Fruit fly (Drosophila melanogaster) whole organism, embryonic: Measurements from ENCODE around the gene CG5262.

Source experiments
- ATbp ChIP-seq: fragments of 200-800 bp; sonication (Bioruptor generic); optimal IDR thresholded peaks from 2 replicates; lab custom pipeline; 2017; ENCODE audit warnings: missing biosample characterization, mild to moderate bottlenecking, missing genetic modification characterization, missing genetic modification reagents
- BEAF-32 ChIP-seq: fragments of 200-800 bp; sonication (Bioruptor generic); optimal IDR thresholded peaks from 3 replicates; lab custom pipeline; 2017; ENCODE audit warnings: missing biosample characterization, missing genetic modification characterization, mild to moderate bottlenecking, moderate library complexity, missing genetic modification reagents
- CG10274 ChIP-seq: fragments of 200-800 bp; sonication (Bioruptor generic); optimal IDR thresholded peaks from 3 replicates; lab custom pipeline; 2017; ENCODE audit warnings: missing biosample characterization, mild to moderate bottlenecking, missing genetic modification characterization
- CG10462 ChIP-seq: fragments of 200-800 bp; sonication (Bioruptor generic); optimal IDR thresholded peaks from 2 replicates; lab custom pipeline; 2016; ENCODE audit warnings: missing biosample characterization, missing genetic modification characterization
- CG10565 ChIP-seq: fragments of 200-800 bp; sonication (Bioruptor generic); optimal IDR thresholded peaks from 3 replicates; lab custom pipeline; 2016; ENCODE audit warnings: missing biosample characterization, mild to moderate bottlenecking, missing genetic modification characterization
- CG12391 ChIP-seq: fragments of 200-800 bp; sonication (Bioruptor generic); optimal IDR thresholded peaks from 3 replicates; lab custom pipeline; 2018; ENCODE audit warnings: missing biosample characterization, mild to moderate bottlenecking, missing genetic modification characterization, moderate library complexity
- CG13123 ChIP-seq: fragments of 200-800 bp; sonication (Bioruptor generic); optimal IDR thresholded peaks from 2 replicates; lab custom pipeline; 2016; ENCODE audit warnings: missing biosample characterization, missing genetic modification characterization
- CG1529 ChIP-seq: fragments of 200-800 bp; sonication (Bioruptor generic); optimal IDR thresholded peaks from 3 replicates; lab custom pipeline; 2018; ENCODE audit warnings: missing biosample characterization, missing genetic modification characterization
- CG15479 ChIP-seq: fragments of 200-800 bp; sonication (Bioruptor generic); optimal IDR thresholded peaks from 3 replicates; lab custom pipeline; 2019; ENCODE audit warnings: missing biosample characterization, mild to moderate bottlenecking, missing genetic modification characterization, moderate library complexity
- CG16815 ChIP-seq: fragments of 200-800 bp; sonication (Bioruptor generic); optimal IDR thresholded peaks from 3 replicates; lab custom pipeline; 2017; ENCODE audit warnings: missing biosample characterization, mild to moderate bottlenecking, missing genetic modification characterization
- CG18599 ChIP-seq: fragments of 200-800 bp; sonication (Bioruptor generic); optimal IDR thresholded peaks from 3 replicates; lab custom pipeline; 2017; ENCODE audit warnings: missing biosample characterization, missing genetic modification characterization, mild to moderate bottlenecking, moderate library complexity, missing genetic modification reagents
- CG2120 ChIP-seq: fragments of 200-800 bp; sonication (Bioruptor generic); optimal IDR thresholded peaks from 3 replicates; lab custom pipeline; 2016; ENCODE audit warnings: missing biosample characterization, missing genetic modification characterization
- CG2202 ChIP-seq: fragments of 200-800 bp; sonication (Bioruptor generic); optimal IDR thresholded peaks from 2 replicates; lab custom pipeline; 2018; ENCODE audit warnings: missing biosample characterization, mild to moderate bottlenecking, missing genetic modification characterization
- CG2889 ChIP-seq: fragments of 200-800 bp; sonication (Bioruptor generic); IDR thresholded peaks from 3 replicates; pipeline ENCODE4 v1.3.6; 2022; ENCODE audit warnings: missing biosample characterization, missing genetic modification characterization
- CG31441 ChIP-seq: fragments of 200-800 bp; sonication (Bioruptor generic); IDR thresholded peaks from 2 replicates; pipeline ENCODE4 v1.3.6; 2022; ENCODE audit warnings: missing biosample characterization, missing genetic modification characterization
- CG32772 ChIP-seq: fragments of 200-800 bp; sonication (Bioruptor generic); IDR thresholded peaks from 2 replicates; pipeline ENCODE4 v1.3.6; 2022; ENCODE audit warnings: missing biosample characterization, missing genetic modification characterization
- CG4617 ChIP-seq: fragments of 200-800 bp; sonication (Bioruptor generic); optimal IDR thresholded peaks from 3 replicates; lab custom pipeline; 2016; ENCODE audit warnings: missing biosample characterization, missing genetic modification characterization, borderline replicate concordance
- CG5953 ChIP-seq: fragments of 200-800 bp; sonication (Bioruptor generic); IDR thresholded peaks from 2 replicates; pipeline ENCODE4 v1.3.6; 2022; ENCODE audit warnings: missing biosample characterization, missing genetic modification characterization
- CG6254 ChIP-seq: fragments of 200-800 bp; sonication (Bioruptor generic); optimal IDR thresholded peaks from 3 replicates; lab custom pipeline; 2017; ENCODE audit warnings: mild to moderate bottlenecking, missing biosample characterization, missing genetic modification reagents, missing genetic modification characterization
- CG6654 ChIP-seq: fragments of 200-800 bp; sonication (Bioruptor generic); optimal IDR thresholded peaks from 2 replicates; lab custom pipeline; 2017; ENCODE audit warnings: missing biosample characterization, mild to moderate bottlenecking, missing genetic modification characterization
- CG6689 ChIP-seq: fragments of 200-800 bp; sonication (Bioruptor generic); IDR thresholded peaks from 2 replicates; pipeline ENCODE4 v1.3.6; 2022; ENCODE audit warnings: missing biosample characterization, missing genetic modification characterization
- CG8089 ChIP-seq: fragments of 200-800 bp; sonication (Bioruptor generic); optimal IDR thresholded peaks from 3 replicates; lab custom pipeline; 2016; ENCODE audit warnings: missing biosample characterization, missing genetic modification characterization
- CHES-1-like ChIP-seq: fragments of 200-800 bp; sonication (Bioruptor generic); optimal IDR thresholded peaks from 2 replicates; lab custom pipeline; 2016; ENCODE audit warnings: missing biosample characterization, missing genetic modification characterization
- Chrac-16 ChIP-seq: fragments of 200-800 bp; sonication (Bioruptor generic); optimal IDR thresholded peaks from 3 replicates; lab custom pipeline; 2016; ENCODE audit warnings: missing biosample characterization, missing genetic modification characterization
- Dad ChIP-seq: fragments of 200-800 bp; sonication (Bioruptor generic); optimal IDR thresholded peaks from 3 replicates; lab custom pipeline; 2016; ENCODE audit warnings: missing biosample characterization, missing genetic modification characterization
- Deaf1 ChIP-seq: fragments of 200-800 bp; optimal IDR thresholded peaks from 3 replicates; lab custom pipeline; 2019; ENCODE audit warnings: missing biosample characterization, mild to moderate bottlenecking, missing genetic modification characterization, moderate library complexity
- Doc2 ChIP-seq: fragments of 200-800 bp; sonication (Bioruptor generic); IDR thresholded peaks from 2 replicates; pipeline ENCODE4 v1.3.6; 2022; ENCODE audit warnings: missing biosample characterization, missing genetic modification characterization
- E2f2 ChIP-seq: fragments of 200-800 bp; sonication (Bioruptor generic); IDR thresholded peaks from 2 replicates; pipeline ENCODE4 v1.3.6; 2022; ENCODE audit warnings: missing biosample characterization, missing genetic modification characterization
- Eip74EF ChIP-seq, 2 experiments: fragments of 200-800 bp in 1 of 2; fragments of >200 bp in 1 of 2; sonication (Bioruptor generic) in 1 of 2; optimal IDR thresholded peaks; 2 replicates each; lab custom pipeline; 2017 to 2019; ENCODE audit warnings: missing biosample characterization in 2 of 2, missing genetic modification characterization in 2 of 2, mild to moderate bottlenecking in 1 of 2, moderate library complexity in 1 of 2
- Elba2 ChIP-seq: fragments of 200-800 bp; sonication (Bioruptor generic); optimal IDR thresholded peaks from 3 replicates; lab custom pipeline; 2016; ENCODE audit warnings: missing biosample characterization, missing genetic modification characterization
- Fer3 ChIP-seq: fragments of 200-800 bp; sonication (Bioruptor generic); optimal IDR thresholded peaks from 2 replicates; lab custom pipeline; 2018; ENCODE audit warnings: missing biosample characterization, mild to moderate bottlenecking, missing genetic modification characterization, moderate library complexity
- HLHmδ ChIP-seq: fragments of 200-800 bp; sonication (Bioruptor generic); optimal IDR thresholded peaks from 2 replicates; lab custom pipeline; 2018; ENCODE audit warnings: missing biosample characterization, mild to moderate bottlenecking, missing genetic modification characterization, moderate library complexity
- MESR4 ChIP-seq: fragments of 200-800 bp; sonication (Bioruptor generic); optimal IDR thresholded peaks from 2 replicates; lab custom pipeline; 2018; ENCODE audit warnings: missing biosample characterization, mild to moderate bottlenecking, missing genetic modification characterization, moderate library complexity
- Ssrp ChIP-seq: fragments of 200-800 bp; sonication (Bioruptor generic); optimal IDR thresholded peaks from 2 replicates; lab custom pipeline; 2018; ENCODE audit warnings: missing biosample characterization, mild to moderate bottlenecking, missing genetic modification characterization, moderate library complexity
- cg ChIP-seq: fragments of 200-800 bp; sonication (Bioruptor generic); optimal IDR thresholded peaks from 3 replicates; lab custom pipeline; 2019; ENCODE audit warnings: missing biosample characterization, mild to moderate bottlenecking, missing genetic modification characterization, moderate library complexity
- chm ChIP-seq: fragments of 200-800 bp; sonication (Bioruptor generic); IDR thresholded peaks from 2 replicates; pipeline ENCODE4 v1.3.6; 2022; ENCODE audit warnings: missing biosample characterization, missing genetic modification characterization
- ci ChIP-seq: fragments of 200-800 bp; sonication (Bioruptor generic); IDR thresholded peaks from 3 replicates; pipeline ENCODE4 v1.3.6; 2022; ENCODE audit warnings: missing biosample characterization, missing genetic modification characterization
- dimm ChIP-seq: fragments of 200-800 bp; sonication (Bioruptor generic); IDR thresholded peaks from 2 replicates; pipeline ENCODE4 v1.3.6; 2022; ENCODE audit warnings: missing biosample characterization, missing genetic modification characterization
- dmrt11E ChIP-seq: fragments of 200-800 bp; sonication (Bioruptor generic); optimal IDR thresholded peaks from 3 replicates; lab custom pipeline; 2018; ENCODE audit warnings: missing biosample characterization, mild to moderate bottlenecking, missing genetic modification characterization, moderate library complexity
- ems ChIP-seq: fragments of 200-800 bp; sonication (Bioruptor generic); optimal IDR thresholded peaks from 3 replicates; lab custom pipeline; 2016; ENCODE audit warnings: missing biosample characterization, missing genetic modification characterization
- ewg ChIP-seq: fragments of 200-800 bp; sonication (Bioruptor generic); optimal IDR thresholded peaks from 3 replicates; lab custom pipeline; 2017; ENCODE audit warnings: mild to moderate bottlenecking, missing biosample characterization, missing genetic modification reagents, missing genetic modification characterization
- gsb ChIP-seq: fragments of 200-800 bp; sonication (Bioruptor generic); IDR thresholded peaks from 2 replicates; pipeline ENCODE4 v1.3.6; 2022; ENCODE audit warnings: missing biosample characterization, missing genetic modification characterization
- inv ChIP-seq: fragments of 200-800 bp; sonication (Bioruptor generic); IDR thresholded peaks from 2 replicates; pipeline ENCODE4 v1.3.6; 2022; ENCODE audit warnings: missing biosample characterization, missing genetic modification characterization; ENCODE audit not compliant: partially characterized antibody
- jing ChIP-seq: fragments of 200-800 bp; sonication (Bioruptor generic); optimal IDR thresholded peaks from 2 replicates; lab custom pipeline; 2018; ENCODE audit warnings: missing biosample characterization, mild to moderate bottlenecking, missing genetic modification characterization
- kah ChIP-seq: fragments of 200-800 bp; sonication (Bioruptor generic); optimal IDR thresholded peaks from 2 replicates; lab custom pipeline; 2018; ENCODE audit warnings: missing biosample characterization, mild to moderate bottlenecking, missing genetic modification characterization
- rib ChIP-seq: fragments of 200-800 bp; sonication (Bioruptor generic); IDR thresholded peaks from 2 replicates; pipeline ENCODE4 v1.3.6; 2022; ENCODE audit warnings: missing biosample characterization, missing genetic modification characterization
- salm ChIP-seq: fragments of 200-800 bp; sonication (Bioruptor generic); optimal IDR thresholded peaks from 2 replicates; lab custom pipeline; 2018; ENCODE audit warnings: missing biosample characterization, mild to moderate bottlenecking, missing genetic modification characterization
- sna ChIP-seq: fragments of 200-800 bp; sonication (Bioruptor generic); IDR thresholded peaks from 2 replicates; pipeline ENCODE4 v1.3.6; 2022; ENCODE audit warnings: missing biosample characterization, missing genetic modification characterization; ENCODE audit not compliant: partially characterized antibody
- tll ChIP-seq, 2 experiments: fragments of 200-800 bp in 1 of 2; fragments of >200 bp in 1 of 2; sonication (Bioruptor generic) in 1 of 2; optimal IDR thresholded peaks; 2 replicates each; lab custom pipeline; 2017 to 2019; ENCODE audit warnings: missing biosample characterization in 2 of 2, missing genetic modification characterization in 2 of 2, mild to moderate bottlenecking in 1 of 2, moderate library complexity in 1 of 2
- tx ChIP-seq: fragments of 200-800 bp; sonication (Bioruptor generic); optimal IDR thresholded peaks from 2 replicates; lab custom pipeline; 2016; ENCODE audit warnings: missing biosample characterization, missing genetic modification characterization
- zf30C ChIP-seq: fragments of 200-800 bp; sonication (Bioruptor generic); optimal IDR thresholded peaks from 3 replicates; lab custom pipeline; 2018; ENCODE audit warnings: missing biosample characterization, mild to moderate bottlenecking, missing genetic modification characterization

Gene CG5262

dm6 chr3L:20397770-20398169 is 32.5 kb downstream of the CG5262 start (continued):
- TF ChIP-seq zf30C (GFP tag; lab: Kevin White, UChicago) (no peak), ewg (no peak), jing (GFP tag; lab: Kevin White, UChicago) (no peak), CG15479 (no peak), ATbp (GFP tag; lab: Kevin White, UChicago) (no peak), Ssrp (tag; lab: Kevin White, UChicago) (no peak), dimm (GFP tag; lab: Robert Waterston, UW) (no peak), CG10565 (GFP tag; lab: Kevin White, UChicago) (no peak), CG18599 (no peak), tll (GFP tag; optimal IDR thresholded peaks at IDR 0.05; lab: Kevin White, UChicago) (no peak), salm (tag; lab: Kevin White, UChicago) (no peak), CG16815 (GFP tag; lab: Kevin White, UChicago) (no peak), CG2202 (tag; lab: Kevin White, UChicago) (no peak), cg (peak; percentile 2), CG6689 (GFP tag; lab: Robert Waterston, UW) (no peak), CG2120 (no peak), dmrt11E (tag; lab: Kevin White, UChicago) (no peak), gsb (GFP tag; lab: Robert Waterston, UW) (no peak), sna (GFP tag; lab: Robert Waterston, UW) (0 out of 2 replicates have a peak, but pooled peaks have one; percentile 37), CG8089 (no peak), Doc2 (no peak), CG5953 (no peak), kah (GFP tag; lab: Kevin White, UChicago) (no peak), chm (GFP tag; lab: Robert Waterston, UW) (peak; percentile 31; the same call in 1 of the 2 replicates), Elba2 (no peak), CG12391 (tag; lab: Kevin White, UChicago) (no peak), Deaf1 (tag; lab: Kevin White, UChicago) (no peak), Dad (no peak), MESR4 (GFP tag; lab: Kevin White, UChicago) (no peak), rib (GFP tag; lab: Robert Waterston, UW) (peak; percentile 58; the same call in 1 of the 2 replicates), CG6254 (GFP tag; lab: Kevin White, UChicago) (no peak), CG1529 (GFP tag; lab: Kevin White, UChicago) (no peak), Chrac-16 (GFP tag; lab: Kevin White, UChicago) (no peak), HLHmδ (no peak), tx (GFP tag; lab: Kevin White, UChicago) (no peak), CG10462 (GFP tag; lab: Kevin White, UChicago) (no peak), Fer3 (no peak), ci (GFP tag; lab: Robert Waterston, UW) (no peak), CG2889 (GFP tag; lab: Robert Waterston, UW) (no peak), CG10274 (GFP tag; lab: Kevin White, UChicago) (no peak), CG4617 (no peak), CG32772 (GFP tag; lab: Robert Waterston, UW) (no peak), CG31441 (no peak), ems (GFP tag; lab: Kevin White, UChicago) (no peak), CHES-1-like (GFP tag; lab: Kevin White, UChicago) (no peak), Eip74EF (GFP tag; optimal IDR thresholded peaks at IDR 0.05; lab: Kevin White, UChicago) (no peak), inv (GFP tag; lab: Robert Waterston, UW) (no peak), CG6654 (no peak), E2f2 (GFP tag; lab: Robert Waterston, UW) (no peak), BEAF-32 (no peak), CG13123 (no peak)
